Fruit fly (Drosophila melanogaster) whole organism, prepupa: Measurements from ENCODE around the gene Ns4.

Source experiments
- CG6276 ChIP-seq: fragments of 200-800 bp; sonication (Bioruptor generic); optimal IDR thresholded peaks from 2 replicates; lab custom pipeline; 2017; ENCODE audit warnings: missing biosample characterization, mild to moderate bottlenecking, missing genetic modification characterization
- CG9139 ChIP-seq: fragments of 200-800 bp; sonication (Bioruptor generic); optimal IDR thresholded peaks from 3 replicates; lab custom pipeline; 2017; ENCODE audit warnings: missing biosample characterization, mild to moderate bottlenecking, missing genetic modification characterization
- Gug ChIP-seq: fragments of 200-800 bp; sonication (Bioruptor generic); IDR thresholded peaks from 2 replicates; pipeline ENCODE4 v1.3.6; 2022; ENCODE audit warnings: missing biosample characterization, missing genetic modification characterization

- no peak for TF ChIP-seq CG6276 (GFP tag; lab: Kevin White, UChicago)
- TF ChIP-seq CG9139 (GFP tag; lab: Kevin White, UChicago): no peak
- no peak for TF ChIP-seq Gug
Observed at dm6 chr2L:20705869-20706368, 46.4 kb upstream of the Ns4 start.
